Worm (Caenorhabditis elegans): ENCODE data around the gene egl-44.
A peak's percentile ranks its signal among the peaks of the same experiment; 100 is the strongest.

egl-44 gene

DNA sequence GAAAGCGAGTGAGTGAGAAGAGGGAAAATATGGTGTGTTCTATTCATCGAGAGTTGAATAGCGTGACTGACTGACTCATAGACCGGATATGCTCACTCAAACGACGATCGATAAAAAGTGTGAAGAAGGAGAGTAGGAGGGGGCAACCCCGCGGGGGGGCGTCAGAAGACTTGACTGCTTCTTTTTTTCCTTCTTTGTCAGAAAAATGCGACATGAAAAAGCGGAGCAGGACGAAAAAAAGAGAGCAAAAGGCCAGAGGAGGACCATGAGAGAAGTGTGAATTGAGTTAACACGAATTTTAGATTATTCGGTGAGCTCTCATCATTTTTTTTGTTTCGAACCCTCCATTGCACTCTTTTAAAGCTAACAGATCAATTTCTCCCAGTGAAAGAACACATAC, 33.7 kb downstream of the egl-44 start:
- TF ChIP-seq unc-130 (tag; optimal IDR thresholded peaks at IDR 0.05) = no peak
- TF ChIP-seq ceh-82 (tag; optimal IDR thresholded peaks at IDR 0.05) = peak in 1 of 3 experiments; percentile 16
- TF ChIP-seq fkh-10 (GFP tag; optimal IDR thresholded peaks at IDR 0.05) = peak; percentile 69
- peak in 1 of 2 experiments; percentile 15 for TF ChIP-seq lsy-2 (tag; optimal IDR thresholded peaks at IDR 0.05)
- peak; percentile 53 for TF ChIP-seq lin-14 (GFP tag; optimal IDR thresholded peaks at IDR 0.05)
- TF ChIP-seq nhr-71 (tag; optimal IDR thresholded peaks at IDR 0.05) = peak; percentile 8

DNA sequence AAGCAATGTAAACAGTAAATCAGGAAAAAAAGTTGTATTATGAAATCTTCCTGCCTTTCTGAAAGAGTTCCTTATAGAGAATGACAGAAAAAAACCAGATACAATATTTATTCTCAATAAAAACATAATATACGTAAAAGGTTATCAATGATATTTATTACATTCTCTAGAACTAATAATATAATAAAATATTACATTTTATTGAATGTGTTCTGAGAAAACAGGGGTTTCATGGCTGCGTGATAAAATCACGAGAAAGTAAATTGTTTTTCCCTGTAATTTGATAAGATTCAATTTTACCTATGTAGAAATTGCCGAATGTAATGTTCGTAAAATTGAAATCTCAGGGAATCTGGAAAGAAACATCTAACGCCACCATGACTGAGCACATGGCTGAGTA, 36.4 kb downstream of the egl-44 start:
- TF ChIP-seq nhr-19 (GFP tag; conservative IDR thresholded peaks at IDR 0.05) = no peak
- TF ChIP-seq unc-30 (tag; optimal IDR thresholded peaks at IDR 0.05) = no peak
- peak; percentile 0 for TF ChIP-seq nhr-71 (tag; optimal IDR thresholded peaks at IDR 0.05)
- no peak for TF ChIP-seq lin-39 (tag; optimal IDR thresholded peaks at IDR 0.05)
- peak; percentile 63 for TF ChIP-seq fkh-8 (tag; optimal IDR thresholded peaks at IDR 0.05)
- TF ChIP-seq pag-3 (tag; optimal IDR thresholded peaks at IDR 0.05; ENCODE audit: borderline replicate concordance, insufficient read depth) = no peak
- peak; percentile 13 for TF ChIP-seq ztf-4 (tag; optimal IDR thresholded peaks at IDR 0.05)
- TF ChIP-seq dsc-1 (tag; optimal IDR thresholded peaks at IDR 0.05) = peak; percentile 49
- TF ChIP-seq unc-130 (tag; optimal IDR thresholded peaks at IDR 0.05) = no peak

DNA sequence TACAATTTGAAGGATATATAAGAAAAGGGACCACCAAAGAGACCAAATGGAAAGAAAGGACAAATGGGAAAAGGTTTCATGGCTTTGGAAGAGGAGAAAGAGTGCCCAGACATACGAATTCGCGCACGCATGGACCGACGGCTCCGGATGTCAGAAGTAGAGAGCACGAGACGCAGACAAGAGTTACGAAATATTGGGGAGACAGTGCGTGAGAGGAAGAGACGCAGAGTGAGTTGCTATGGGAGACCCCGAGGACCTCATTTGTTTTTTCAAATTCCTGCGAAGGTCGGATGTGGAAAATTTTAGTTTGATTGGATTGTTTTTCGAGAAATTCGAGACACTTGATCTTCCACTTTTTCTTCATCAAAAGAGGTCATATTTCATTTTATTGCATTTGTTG, 38.0 kb downstream of the egl-44 start:
- TF ChIP-seq unc-86 (tag; optimal IDR thresholded peaks at IDR 0.05) (peak; percentile 48), mdl-1 (tag; optimal IDR thresholded peaks at IDR 0.05) (no peak), grh-1 (GFP tag; IDR thresholded peaks at IDR 0.05) (no peak), xbp-1 (tag; optimal IDR thresholded peaks at IDR 0.05) (no peak), tbx-2 (tag; optimal IDR thresholded peaks at IDR 0.05) (peak; percentile 35), nhr-12 (tag; optimal IDR thresholded peaks at IDR 0.05) (no peak), ceh-88 (GFP tag; IDR thresholded peaks at IDR 0.05) (no peak), fos-1 (tag; optimal IDR thresholded peaks at IDR 0.05) (no peak), hlh-17 (GFP tag; optimal IDR thresholded peaks at IDR 0.05; ENCODE audit: borderline replicate concordance) (no peak), lin-14 (GFP tag; optimal IDR thresholded peaks at IDR 0.05) (peak; percentile 73), sptf-1 (tag; optimal IDR thresholded peaks at IDR 0.05) (no peak), skn-1 (tag; optimal IDR thresholded peaks at IDR 0.05) (peak; percentile 53), lin-15B (tag; optimal IDR thresholded peaks at IDR 0.05) (no peak), tlp-1 (tag; optimal IDR thresholded peaks at IDR 0.05) (no peak), snu-23 (GFP tag; optimal IDR thresholded peaks at IDR 0.05) (no peak), elt-2 (tag; optimal IDR thresholded peaks at IDR 0.05) (no peak), ets-5 (GFP tag; IDR thresholded peaks at IDR 0.05) (no peak), sox-4 (tag; optimal IDR thresholded peaks at IDR 0.05) (no peak), pag-3 (tag; optimal IDR thresholded peaks at IDR 0.05; ENCODE audit: borderline replicate concordance, insufficient read depth) (no peak), efl-1 (optimal IDR thresholded peaks at IDR 0.05) (peak; percentile 20 to 53), efl-1 (GFP tag; optimal IDR thresholded peaks at IDR 0.05 in 1 of 2) (peak in 1 of 2 experiments; percentile 80), lsy-2 (tag; optimal IDR thresholded peaks at IDR 0.05) (peak in 1 of 2 experiments; percentile 37), ceh-82 (tag; optimal IDR thresholded peaks at IDR 0.05) (peak; percentile 23 to 73 (median 51)), lin-39 (tag; optimal IDR thresholded peaks at IDR 0.05) (no peak), ama-1 (optimal IDR thresholded peaks at IDR 0.05) (no peak), hpl-2 (GFP tag; optimal IDR thresholded peaks at IDR 0.05) (no peak), unc-98 (GFP tag; IDR thresholded peaks at IDR 0.05) (no peak), sup-37 (GFP tag; optimal IDR thresholded peaks at IDR 0.05) (no peak), alr-1 (tag; optimal IDR thresholded peaks at IDR 0.05; ENCODE audit: borderline replicate concordance) (no peak), nhr-237 (tag; optimal IDR thresholded peaks at IDR 0.05) (no peak), fkh-10 (GFP tag; optimal IDR thresholded peaks at IDR 0.05) (peak; percentile 13), nhr-90 (tag; optimal IDR thresholded peaks at IDR 0.05; ENCODE audit: poor library complexity) (no peak), ces-1 (GFP tag; optimal IDR thresholded peaks at IDR 0.05) (no peak), mef-2 (tag; optimal IDR thresholded peaks at IDR 0.05) (no peak), pqm-1 (tag; optimal IDR thresholded peaks at IDR 0.05) (no peak), F16B12.6 (tag; optimal IDR thresholded peaks at IDR 0.05) (no peak), unc-62 (GFP tag; optimal IDR thresholded peaks at IDR 0.05) (no peak), ceh-8 (GFP tag; optimal IDR thresholded peaks at IDR 0.05) (no peak), lir-3 (tag; optimal IDR thresholded peaks at IDR 0.05; ENCODE audit: poor library complexity) (no peak), egl-27 (tag; optimal IDR thresholded peaks at IDR 0.05) (no peak), rnt-1 (tag; optimal IDR thresholded peaks at IDR 0.05) (no peak), swsn-7 (tag; optimal IDR thresholded peaks at IDR 0.05) (peak; percentile 30)
